Fruit fly (Drosophila melanogaster) whole organism, embryonic: ENCODE measurements around the gene CG16865.

Experiments
- BEAF-32 ChIP-seq: fragments of 200-800 bp; sonication (Bioruptor generic); optimal IDR thresholded peaks from 3 replicates; lab custom pipeline; 2017; ENCODE audit warnings: missing biosample characterization, missing genetic modification characterization, mild to moderate bottlenecking, moderate library complexity, missing genetic modification reagents
- Bgb ChIP-seq: fragments of 200-800 bp; sonication (Bioruptor generic); IDR thresholded peaks from 2 replicates; pipeline ENCODE4 v1.3.6; 2022; ENCODE audit warnings: missing biosample characterization, missing genetic modification characterization; ENCODE audit not compliant: partially characterized antibody
- Blimp-1 ChIP-seq: fragments of 200-800 bp; sonication (Bioruptor generic); optimal IDR thresholded peaks from 3 replicates; lab custom pipeline; 2018; ENCODE audit warnings: missing biosample characterization, missing genetic modification characterization, mild to moderate bottlenecking, moderate library complexity, missing genetic modification reagents
- CG12659 ChIP-seq: fragments of 200-800 bp; sonication (Bioruptor generic); optimal IDR thresholded peaks from 3 replicates; lab custom pipeline; 2017; ENCODE audit warnings: mild to moderate bottlenecking, missing biosample characterization, missing genetic modification reagents, missing genetic modification characterization
- CG14710 ChIP-seq: fragments of 200-800 bp; sonication (Bioruptor generic); optimal IDR thresholded peaks from 3 replicates; lab custom pipeline; 2019; ENCODE audit warnings: missing biosample characterization, mild to moderate bottlenecking, missing genetic modification characterization, moderate library complexity
- CG14860 ChIP-seq: fragments of 200-800 bp; sonication (Bioruptor generic); IDR thresholded peaks from 3 replicates; pipeline ENCODE4 v1.3.6; 2022; ENCODE audit warnings: missing biosample characterization, missing genetic modification characterization; ENCODE audit not compliant: partially characterized antibody
- CG15514 ChIP-seq: fragments of 200-800 bp; sonication (Bioruptor generic); optimal IDR thresholded peaks from 3 replicates; lab custom pipeline; 2017; ENCODE audit warnings: missing biosample characterization, missing genetic modification characterization, mild to moderate bottlenecking, moderate library complexity, missing genetic modification reagents
- CG15601 ChIP-seq: fragments of 200-800 bp; sonication (Bioruptor generic); optimal IDR thresholded peaks from 3 replicates; lab custom pipeline; 2019; ENCODE audit warnings: missing biosample characterization, mild to moderate bottlenecking, missing genetic modification characterization, moderate library complexity
- CG16813 ChIP-seq: fragments of 200-800 bp; sonication (Bioruptor generic); IDR thresholded peaks from 3 replicates; pipeline ENCODE4 v1.3.6; 2022; ENCODE audit warnings: missing biosample characterization, missing genetic modification characterization; ENCODE audit not compliant: partially characterized antibody
- CG17385 ChIP-seq: fragments of 200-800 bp; sonication (Bioruptor generic); optimal IDR thresholded peaks from 3 replicates; lab custom pipeline; 2018; ENCODE audit warnings: missing biosample characterization, mild to moderate bottlenecking, missing genetic modification characterization
- CG2116 ChIP-seq: fragments of 200-800 bp; sonication (Bioruptor generic); optimal IDR thresholded peaks from 3 replicates; lab custom pipeline; 2018; ENCODE audit warnings: missing biosample characterization, mild to moderate bottlenecking, missing genetic modification characterization
- CG2129 ChIP-seq: fragments of 200-800 bp; sonication (Bioruptor generic); IDR thresholded peaks from 2 replicates; pipeline ENCODE4 v1.3.6; 2022; ENCODE audit warnings: missing biosample characterization, missing genetic modification characterization; ENCODE audit not compliant: partially characterized antibody
- CG3838 ChIP-seq: fragments of 200-800 bp; sonication (Bioruptor generic); optimal IDR thresholded peaks from 3 replicates; lab custom pipeline; 2016; ENCODE audit warnings: missing biosample characterization, missing genetic modification characterization
- CG42726 ChIP-seq: fragments of 200-800 bp; sonication (Bioruptor generic); IDR thresholded peaks from 2 replicates; pipeline ENCODE4 v1.3.6; 2022; ENCODE audit warnings: missing biosample characterization, missing genetic modification characterization; ENCODE audit not compliant: partially characterized antibody
- CG4617 ChIP-seq: fragments of 200-800 bp; sonication (Bioruptor generic); optimal IDR thresholded peaks from 3 replicates; lab custom pipeline; 2016; ENCODE audit warnings: missing biosample characterization, missing genetic modification characterization, borderline replicate concordance
- CG4707 ChIP-seq: fragments of 200-800 bp; sonication (Bioruptor generic); optimal IDR thresholded peaks from 2 replicates; lab custom pipeline; 2018; ENCODE audit warnings: missing biosample characterization, mild to moderate bottlenecking, missing genetic modification characterization, moderate library complexity
- CG6765 ChIP-seq: fragments of 200-800 bp; sonication (Bioruptor generic); optimal IDR thresholded peaks from 3 replicates; lab custom pipeline; 2017; ENCODE audit warnings: missing biosample characterization, mild to moderate bottlenecking, missing genetic modification characterization
- CG6791 ChIP-seq: fragments of 200-800 bp; sonication (Bioruptor generic); IDR thresholded peaks from 3 replicates; pipeline ENCODE4 v1.3.6; 2022; ENCODE audit warnings: missing biosample characterization, missing genetic modification characterization; ENCODE audit not compliant: partially characterized antibody
- D19B ChIP-seq: fragments of 200-800 bp; sonication (Bioruptor generic); optimal IDR thresholded peaks from 2 replicates; lab custom pipeline; 2017; ENCODE audit warnings: missing biosample characterization, mild to moderate bottlenecking, missing genetic modification characterization
- Dip3 ChIP-seq: fragments of 200-800 bp; sonication (Bioruptor generic); optimal IDR thresholded peaks from 3 replicates; lab custom pipeline; 2016; ENCODE audit warnings: missing biosample characterization, missing genetic modification characterization
- Dll ChIP-seq: fragments of 200-800 bp; sonication (Bioruptor generic); IDR thresholded peaks from 4 replicates; pipeline ENCODE4 v1.3.6; 2022; ENCODE audit warnings: missing biosample characterization, missing genetic modification characterization; ENCODE audit not compliant: partially characterized antibody
- Doc3 ChIP-seq: fragments of 200-800 bp; sonication (Bioruptor generic); IDR thresholded peaks from 3 replicates; pipeline ENCODE4 v1.3.6; 2022; ENCODE audit warnings: missing biosample characterization, missing genetic modification characterization; ENCODE audit not compliant: partially characterized antibody
- Dref ChIP-seq: fragments of 200-800 bp; sonication (Bioruptor generic); IDR thresholded peaks from 2 replicates; pipeline ENCODE4 v1.3.6; 2022; ENCODE audit warnings: missing biosample characterization, missing genetic modification characterization
- E2f2 ChIP-seq: fragments of 200-800 bp; sonication (Bioruptor generic); IDR thresholded peaks from 2 replicates; pipeline ENCODE4 v1.3.6; 2022; ENCODE audit warnings: missing biosample characterization, missing genetic modification characterization
- Ets97D ChIP-seq: fragments of 200-800 bp; sonication (Bioruptor generic); optimal IDR thresholded peaks from 3 replicates; lab custom pipeline; 2016; ENCODE audit warnings: missing biosample characterization, missing genetic modification characterization
- HLH4C ChIP-seq: fragments of 200-800 bp; sonication (Bioruptor generic); IDR thresholded peaks from 3 replicates; pipeline ENCODE4 v1.3.6; 2022; ENCODE audit warnings: missing biosample characterization, missing genetic modification characterization; ENCODE audit not compliant: partially characterized antibody
- MESR4 ChIP-seq: fragments of 200-800 bp; sonication (Bioruptor generic); optimal IDR thresholded peaks from 2 replicates; lab custom pipeline; 2018; ENCODE audit warnings: missing biosample characterization, mild to moderate bottlenecking, missing genetic modification characterization, moderate library complexity
- Ptx1 ChIP-seq: fragments of 200-800 bp; sonication (Bioruptor generic); IDR thresholded peaks from 2 replicates; pipeline ENCODE4 v1.3.6; 2022; ENCODE audit warnings: missing biosample characterization, missing genetic modification characterization
- Scr ChIP-seq: fragments of 200-800 bp; sonication (Bioruptor generic); IDR thresholded peaks from 2 replicates; pipeline ENCODE4 v1.3.6; 2022; ENCODE audit warnings: missing biosample characterization, missing genetic modification characterization; ENCODE audit not compliant: partially characterized antibody
- YL-1 ChIP-seq: fragments of 200-800 bp; sonication (Bioruptor generic); optimal IDR thresholded peaks from 3 replicates; lab custom pipeline; 2017; ENCODE audit warnings: missing biosample characterization, mild to moderate bottlenecking, missing genetic modification characterization
- ash1 ChIP-seq: fragments of 200-800 bp; sonication (Bioruptor generic); optimal IDR thresholded peaks from 2 replicates; lab custom pipeline; 2018; ENCODE audit warnings: missing biosample characterization, mild to moderate bottlenecking, missing genetic modification characterization
- ato ChIP-seq: fragments of 200-800 bp; sonication (Bioruptor generic); IDR thresholded peaks from 2 replicates; pipeline ENCODE4 v1.3.6; 2022; ENCODE audit warnings: missing biosample characterization, missing genetic modification characterization; ENCODE audit not compliant: partially characterized antibody
- bsh ChIP-seq, 2 experiments: fragments of 200-800 bp; sonication (Bioruptor generic); optimal IDR thresholded peaks; 2 replicates each; lab custom pipeline; 2017 to 2018; ENCODE audit warnings: mild to moderate bottlenecking in 2 of 2, missing biosample characterization in 2 of 2, missing genetic modification characterization in 2 of 2, moderate library complexity in 1 of 2
- ftz-f1 ChIP-seq: fragments of 200-800 bp; sonication (Bioruptor generic); optimal IDR thresholded peaks from 2 replicates; lab custom pipeline; 2016; ENCODE audit warnings: missing biosample characterization, missing genetic modification characterization
- gfzf ChIP-seq: fragments of 200-800 bp; sonication (Bioruptor generic); optimal IDR thresholded peaks from 2 replicates; lab custom pipeline; 2016; ENCODE audit warnings: missing biosample characterization, mild to moderate bottlenecking, missing genetic modification characterization, moderate library complexity
- knrl ChIP-seq: fragments of 200-800 bp; sonication (Bioruptor generic); IDR thresholded peaks from 3 replicates; pipeline ENCODE4 v1.3.6; 2022; ENCODE audit warnings: missing biosample characterization, missing genetic modification characterization; ENCODE audit not compliant: partially characterized antibody
- nerfin-2 ChIP-seq: fragments of 200-800 bp; sonication (Bioruptor generic); IDR thresholded peaks from 2 replicates; pipeline ENCODE4 v1.3.6; 2022; ENCODE audit warnings: missing biosample characterization, missing genetic modification characterization; ENCODE audit not compliant: partially characterized antibody
- onecut ChIP-seq: fragments of 200-800 bp; sonication (Bioruptor generic); IDR thresholded peaks from 2 replicates; pipeline ENCODE4 v1.3.6; 2022; ENCODE audit warnings: missing biosample characterization, missing genetic modification characterization
- pzg ChIP-seq: fragments of 200-800 bp; sonication (Bioruptor generic); optimal IDR thresholded peaks from 3 replicates; lab custom pipeline; 2018; ENCODE audit warnings: missing biosample characterization, mild to moderate bottlenecking, missing genetic modification characterization, moderate library complexity
- rib ChIP-seq: fragments of 200-800 bp; sonication (Bioruptor generic); IDR thresholded peaks from 2 replicates; pipeline ENCODE4 v1.3.6; 2022; ENCODE audit warnings: missing biosample characterization, missing genetic modification characterization
- sens ChIP-seq: fragments of 200-800 bp; sonication (Bioruptor generic); peaks from one replicate; lab custom pipeline; 2016; ENCODE audit warnings: missing biosample characterization, missing genetic modification characterization
- sima ChIP-seq: fragments of 200-800 bp; sonication (Bioruptor generic); optimal IDR thresholded peaks from 2 replicates; lab custom pipeline; 2016; ENCODE audit warnings: missing biosample characterization, missing genetic modification characterization
- stwl ChIP-seq: fragments of 200-800 bp; sonication (Bioruptor generic); optimal IDR thresholded peaks from 3 replicates; lab custom pipeline; 2018; ENCODE audit warnings: missing biosample characterization, mild to moderate bottlenecking, missing genetic modification characterization, moderate library complexity
- tna ChIP-seq: fragments of 200-800 bp; sonication (Bioruptor generic); IDR thresholded peaks from 2 replicates; pipeline ENCODE4 v1.3.6; 2022; ENCODE audit warnings: missing biosample characterization, missing genetic modification characterization; ENCODE audit not compliant: partially characterized antibody
- trem ChIP-seq: fragments of 200-800 bp; optimal IDR thresholded peaks from 3 replicates; lab custom pipeline; 2019; ENCODE audit warnings: missing biosample characterization, mild to moderate bottlenecking, missing genetic modification characterization, moderate library complexity
- unc-4 ChIP-seq: fragments of 200-800 bp; sonication (Bioruptor generic); IDR thresholded peaks from 2 replicates; pipeline ENCODE4 v1.3.6; 2022; ENCODE audit warnings: missing biosample characterization, missing genetic modification characterization; ENCODE audit not compliant: partially characterized antibody
- zfh1 ChIP-seq: fragments of 200-800 bp; sonication (Bioruptor generic); IDR thresholded peaks from 3 replicates; pipeline ENCODE4 v1.3.6; 2022; ENCODE audit warnings: missing biosample characterization, missing genetic modification characterization

CG16865 gene

DNA sequence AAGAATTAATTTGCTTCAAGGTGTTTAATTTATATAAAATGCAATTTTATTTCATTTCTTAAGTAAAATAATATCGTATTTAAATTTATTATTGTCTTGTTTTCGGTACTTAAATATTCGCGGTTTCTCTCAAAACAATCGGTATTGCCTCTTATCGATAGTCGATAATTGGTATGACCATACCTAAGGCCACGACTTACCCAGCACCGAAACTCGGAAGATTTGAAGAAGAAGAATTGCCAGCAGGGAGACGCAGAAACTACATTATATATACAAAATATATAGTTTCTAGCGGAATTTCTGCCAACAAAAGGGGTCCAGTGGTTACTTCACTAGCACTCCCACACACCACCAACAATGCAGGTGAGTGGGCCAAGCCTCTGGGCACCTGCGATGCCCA, 40.4 kb upstream of the CG16865 start:
- TF ChIP-seq CG12659 (GFP tag; lab: Kevin White, UChicago), result peak; percentile 28
- TF ChIP-seq pzg, result peak; percentile 69
- peak; percentile 73 for TF ChIP-seq gfzf (GFP tag; lab: Kevin White, UChicago)
- peak; percentile 44; the same call in 1 of the 2 replicates for TF ChIP-seq CG42726 (GFP tag; lab: Robert Waterston, UW)
- peak; percentile 1 for TF ChIP-seq CG15601
- peak; percentile 35 for TF ChIP-seq CG14710
- TF ChIP-seq BEAF-32 (GFP tag; lab: Kevin White, UChicago), result peak; percentile 75
- no peak for TF ChIP-seq D19B
- peak; percentile 60 for TF ChIP-seq Doc3
- peak; percentile 34 for TF ChIP-seq trem
- no peak for TF ChIP-seq CG4707 (GFP tag; lab: Kevin White, UChicago)
- no peak for TF ChIP-seq zfh1
- peak; percentile 41; the same call in 1 of the 2 replicates for TF ChIP-seq CG2129
- peak; percentile 75 for TF ChIP-seq YL-1 (GFP tag; lab: Kevin White, UChicago)
- peak; percentile 79 for TF ChIP-seq unc-4 (GFP tag; lab: Robert Waterston, UW)
- TF ChIP-seq CG4617 (GFP tag; lab: Kevin White, UChicago), result peak; percentile 80
- peak; percentile 62 for TF ChIP-seq HLH4C
- peak; percentile 94 for TF ChIP-seq E2f2 (GFP tag; lab: Robert Waterston, UW)
- peak; percentile 10 for TF ChIP-seq Ets97D (GFP tag; lab: Kevin White, UChicago)
- no peak for TF ChIP-seq CG6765 (GFP tag; lab: Kevin White, UChicago)
- TF ChIP-seq Dll (GFP tag; lab: Robert Waterston, UW), result peak; percentile 73
- peak; percentile 84 for TF ChIP-seq Dref (GFP tag; lab: Robert Waterston, UW)
- peak; percentile 76 for TF ChIP-seq CG2116
- peak; percentile 51; the same call in 2 of the 3 replicates for TF ChIP-seq CG14860 (GFP tag; lab: Robert Waterston, UW)
- TF ChIP-seq Bgb (GFP tag; lab: Robert Waterston, UW), result peak; percentile 65
- peak; percentile 97 for TF ChIP-seq CG17385 (GFP tag; lab: Kevin White, UChicago)
- TF ChIP-seq onecut, result no peak
- no peak for TF ChIP-seq Ptx1 (GFP tag; lab: Robert Waterston, UW)
- TF ChIP-seq Dip3 (GFP tag; lab: Kevin White, UChicago), result peak; percentile 68
- peak; percentile 40; the same call in 1 of the 2 replicates for TF ChIP-seq ato (GFP tag; lab: Robert Waterston, UW)
- TF ChIP-seq CG6791, result peak; percentile 77
- TF ChIP-seq CG15514 (GFP tag; lab: Kevin White, UChicago), result no peak
- peak; percentile 62 for TF ChIP-seq knrl
- peak; percentile 39; the same call in 1 of the 2 replicates for TF ChIP-seq tna (GFP tag; lab: Robert Waterston, UW)
- TF ChIP-seq rib (GFP tag; lab: Robert Waterston, UW), result no peak
- no peak for TF ChIP-seq bsh (GFP tag; optimal IDR thresholded peaks at IDR 0.05; lab: Kevin White, UChicago)
- TF ChIP-seq CG3838 (GFP tag; lab: Kevin White, UChicago), result no peak
- peak; percentile 55; the same call in 2 of the 3 replicates for TF ChIP-seq CG16813 (GFP tag; lab: Robert Waterston, UW)
- TF ChIP-seq MESR4 (GFP tag; lab: Kevin White, UChicago), result peak; percentile 80
- TF ChIP-seq stwl (tag; lab: Kevin White, UChicago), result peak; percentile 83
- TF ChIP-seq Scr, result peak; percentile 74
- no peak for TF ChIP-seq ash1 (GFP tag; lab: Kevin White, UChicago)
- peak; percentile 51 for TF ChIP-seq sens
- peak; percentile 93 for TF ChIP-seq ftz-f1 (GFP tag; lab: Kevin White, UChicago)
- no peak for TF ChIP-seq Blimp-1
- peak; percentile 67 for TF ChIP-seq nerfin-2 (GFP tag; lab: Robert Waterston, UW)
- TF ChIP-seq sima (GFP tag; lab: Kevin White, UChicago), result no peak
